Worm (Caenorhabditis elegans) whole organism, midembryonic: Measurements from ENCODE around the gene his-4.

ENCODE experiments used
- T22C8.4 ChIP-seq: fragments of 200-800 bp; sonication (Bioruptor generic); IDR thresholded peaks from 2 replicates; pipeline ENCODE4 v1.3.6; 2022; ENCODE audit warnings: missing genetic modification characterization, missing compliant biosample characterization
- cog-1 ChIP-seq: sonication (generic microtip); optimal IDR thresholded peaks from 2 replicates; lab custom pipeline; 2016; ENCODE audit warnings: missing genetic modification characterization, missing compliant biosample characterization
- flt-1 ChIP-seq: fragments of 200-800 bp; sonication (Bioruptor generic); IDR thresholded peaks from 2 replicates; pipeline ENCODE4 v1.3.6; 2022; ENCODE audit warnings: missing genetic modification characterization, missing compliant biosample characterization
- klf-2 ChIP-seq: fragments of 200-800 bp; sonication (Bioruptor generic); conservative IDR thresholded peaks from 2 replicates; pipeline ENCODE4 v1.3.6; 2022; ENCODE audit warnings: missing genetic modification reagents, missing genetic modification characterization, missing compliant biosample characterization
- med-1 ChIP-seq: sonication (generic microtip); optimal IDR thresholded peaks from 2 replicates; lab custom pipeline; 2017; ENCODE audit warnings: missing genetic modification characterization, mild to moderate bottlenecking, missing compliant biosample characterization, antibody characterized with exemption, missing genetic modification reagents; ENCODE audit not compliant: insufficient read depth
- ref-1 ChIP-seq: fragments of 200-800 bp; sonication (Bioruptor generic); conservative IDR thresholded peaks from 2 replicates; pipeline ENCODE4 v1.3.6; 2022; ENCODE audit warnings: missing genetic modification reagents, missing genetic modification characterization, missing compliant biosample characterization
- tab-1 ChIP-seq: fragments of 200-800 bp; sonication (Bioruptor generic); IDR thresholded peaks from 2 replicates; pipeline ENCODE4 v1.3.6; 2022; ENCODE audit warnings: missing genetic modification characterization, missing compliant biosample characterization
- ztf-23 ChIP-seq: fragments of 200-800 bp; sonication (Bioruptor generic); IDR thresholded peaks from 2 replicates; pipeline ENCODE4 v1.3.6; 2022; ENCODE audit warnings: missing genetic modification reagents, missing genetic modification characterization, missing compliant biosample characterization
- ztf-29 ChIP-seq: fragments of 200-800 bp; sonication (Bioruptor generic); IDR thresholded peaks from 2 replicates; pipeline ENCODE4 v1.3.6; 2022; ENCODE audit warnings: missing genetic modification reagents, missing genetic modification characterization, missing compliant biosample characterization

- TF ChIP-seq cog-1 (tag; lab: Kevin White, UChicago) (no peak), tab-1 (GFP tag; lab: Robert Waterston, UW) (no peak), ztf-29 (GFP tag; lab: Robert Waterston, UW) (no peak), flt-1 (GFP tag; lab: Robert Waterston, UW) (no peak), med-1 (GFP tag; lab: Kevin White, UChicago) (no peak), ztf-23 (no peak), klf-2 (GFP tag; lab: Robert Waterston, UW) (no peak), T22C8.4 (GFP tag; lab: Robert Waterston, UW) (no peak), ref-1 (GFP tag; lab: Robert Waterston, UW) (no peak)
Measured at ce11 chrV:16023559-16023958, 16.8 kb downstream of the his-4 start.
